Worm (Caenorhabditis elegans): ENCODE measurements around the gene srw-90.

- TF ChIP-seq unc-39 (tag; optimal IDR thresholded peaks at IDR 0.05) (no peak), pha-4 (tag; optimal IDR thresholded peaks at IDR 0.05) (no peak), nhr-237 (tag; optimal IDR thresholded peaks at IDR 0.05) (no peak), nhr-12 (tag; optimal IDR thresholded peaks at IDR 0.05) (no peak), lin-13 (tag; optimal IDR thresholded peaks at IDR 0.05) (no peak), elt-3 (tag; optimal IDR thresholded peaks at IDR 0.05) (no peak), unc-62 (GFP tag; optimal IDR thresholded peaks at IDR 0.05) (no peak), blmp-1 (tag; optimal IDR thresholded peaks at IDR 0.05) (no peak), nhr-76 (tag; optimal IDR thresholded peaks at IDR 0.05) (no peak), snpc-4 (tag; optimal IDR thresholded peaks at IDR 0.05) (no peak)
These were observed 47.2 kb downstream of the srw-90 start, which contains the start of gene ZK697.8 for ce11 chrV:1749053-1749452.

Measured in whole organism, mixed stage, embryonic.